Fruit fly (Drosophila melanogaster) whole organism, pupa: ENCODE results near the gene ems.

Experiments used
- EcR ChIP-seq: fragments of 200-800 bp; sonication (Bioruptor generic); optimal IDR thresholded peaks from 3 replicates; lab custom pipeline; 2019; ENCODE audit warnings: missing biosample characterization, missing genetic modification characterization, mild to moderate bottlenecking, moderate library complexity, missing genetic modification reagents
- Pif1A ChIP-seq: fragments of 200-800 bp; sonication (Bioruptor generic); optimal IDR thresholded peaks from 3 replicates; lab custom pipeline; 2016; ENCODE audit warnings: missing biosample characterization, missing genetic modification characterization
- Pif1B ChIP-seq: fragments of 200-800 bp; sonication (Bioruptor generic); optimal IDR thresholded peaks from 3 replicates; lab custom pipeline; 2016; ENCODE audit warnings: missing biosample characterization, missing genetic modification characterization
- rn ChIP-seq: fragments of 200-800 bp; sonication (Bioruptor generic); IDR thresholded peaks from 2 replicates; pipeline ENCODE4 v1.3.6; 2022; ENCODE audit warnings: missing biosample characterization, missing genetic modification characterization

DNA sequence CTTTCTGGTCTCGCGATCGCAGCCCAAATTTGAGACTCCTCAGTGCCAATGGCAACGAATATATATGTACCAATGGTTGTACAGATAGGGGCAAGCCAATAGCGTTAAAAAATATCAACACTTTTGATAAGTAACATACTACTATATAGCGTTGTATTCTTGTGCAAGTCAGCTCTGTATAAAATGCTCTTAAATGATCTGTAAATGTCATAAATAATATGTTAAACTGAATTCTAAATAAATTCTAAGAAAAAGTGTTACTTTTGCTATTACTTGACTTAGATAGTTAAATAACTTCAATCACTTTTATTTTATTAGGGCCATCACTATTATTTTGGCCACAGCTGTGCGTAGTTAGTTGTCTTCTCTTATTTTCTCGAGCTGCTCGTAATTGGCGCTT, 33.0 kb downstream of the ems start:
- TF ChIP-seq EcR (GFP tag; lab: Kevin White, UChicago), result no peak
- no peak for TF ChIP-seq rn
- peak; percentile 54 for TF ChIP-seq Pif1A (GFP tag; lab: Kevin White, UChicago)
- peak; percentile 36 for TF ChIP-seq Pif1B
